Worm (Caenorhabditis elegans) whole organism, late embryonic: ENCODE measurements around the gene C10A4.10.

Experiments used
- K09A11.1 ChIP-seq: sonication (generic microtip); optimal IDR thresholded peaks from 2 replicates; lab custom pipeline; 2017; ENCODE audit warnings: antibody characterized with exemption, mild to moderate bottlenecking, missing genetic modification characterization, missing compliant biosample characterization; ENCODE audit not compliant: insufficient read depth
- T23F11.4 ChIP-seq: fragments of 200-800 bp; sonication (Bioruptor generic); optimal IDR thresholded peaks from 2 replicates; lab custom pipeline; 2018; ENCODE audit warnings: mild to moderate bottlenecking, missing genetic modification characterization, missing compliant biosample characterization
- ama-1 ChIP-seq: fragments of 150-350 bp; optimal IDR thresholded peaks from 2 replicates; lab custom pipeline; 2014
- ceh-45 ChIP-seq: fragments of 200-800 bp; sonication (Bioruptor generic); IDR thresholded peaks from 2 replicates; pipeline ENCODE4 v1.3.6; 2022; ENCODE audit warnings: missing genetic modification reagents, missing genetic modification characterization, missing compliant biosample characterization
- dmd-4 ChIP-seq: sonication (generic microtip); optimal IDR thresholded peaks from 2 replicates; lab custom pipeline; 2016; ENCODE audit warnings: borderline replicate concordance, missing genetic modification characterization, missing compliant biosample characterization
- gmeb-2 ChIP-seq: sonication (generic microtip); optimal IDR thresholded peaks from 2 replicates; lab custom pipeline; 2016; ENCODE audit warnings: missing genetic modification characterization, inconsistent platforms, missing compliant biosample characterization
- lin-11 ChIP-seq: fragments of 200-800 bp; sonication (Bioruptor generic); optimal IDR thresholded peaks from 2 replicates; lab custom pipeline; 2018; ENCODE audit warnings: mild to moderate bottlenecking, missing genetic modification characterization, missing compliant biosample characterization
- nhr-11 ChIP-seq: fragments of 150-350 bp; optimal IDR thresholded peaks from 2 replicates; lab custom pipeline; 2014; ENCODE audit warnings: missing biosample characterization, missing genetic modification characterization
- rnt-1 ChIP-seq: sonication (generic microtip); optimal IDR thresholded peaks from 2 replicates; lab custom pipeline; 2016; ENCODE audit warnings: missing genetic modification characterization, missing compliant biosample characterization
- tbx-2 ChIP-seq: sonication (generic microtip); optimal IDR thresholded peaks from 2 replicates; lab custom pipeline; 2016; ENCODE audit warnings: missing genetic modification characterization, missing compliant biosample characterization

ce11 chrX:7376941-7377340 is 21.7 kb upstream of the C10A4.10 start, which contains the start of gene npr-8:
- no peak for TF ChIP-seq K09A11.1 (tag; lab: Kevin White, UChicago)
- TF ChIP-seq T23F11.4 (GFP tag; lab: Kevin White, UChicago): no peak
- TF ChIP-seq lin-11 (tag; lab: Kevin White, UChicago): no peak
- no peak for TF ChIP-seq ama-1 (lab: Kevin White, UChicago)
- no peak for TF ChIP-seq ceh-45 (GFP tag; lab: Robert Waterston, UW)
- TF ChIP-seq gmeb-2 (tag; lab: Kevin White, UChicago): no peak
- TF ChIP-seq tbx-2 (tag; lab: Kevin White, UChicago): no peak
- no peak for TF ChIP-seq dmd-4 (tag; lab: Kevin White, UChicago)
- no peak for TF ChIP-seq rnt-1 (tag; lab: Kevin White, UChicago)
- TF ChIP-seq nhr-11 (tag; lab: Kevin White, UChicago): no peak
